Worm (Caenorhabditis elegans) whole organism, L1 larva: Measurements from ENCODE around the gene C42D8.1.

Source experiments
- aly-2 ChIP-seq: fragments of 150-350 bp; optimal IDR thresholded peaks from 2 replicates; lab custom pipeline; 2014; ENCODE audit warnings: missing biosample characterization, missing genetic modification characterization
- ceh-82 ChIP-seq, 3 experiments: fragments of 150-350 bp in 1 of 3; sonication (generic microtip) in 2 of 3; optimal IDR thresholded peaks; 2 replicates each; lab custom pipeline; 2014 to 2017; ENCODE audit warnings: missing biosample characterization in 3 of 3, missing genetic modification characterization in 3 of 3
- jun-1 ChIP-seq: fragments of 150-350 bp; optimal IDR thresholded peaks from 2 replicates; lab custom pipeline; 2014; ENCODE audit warnings: missing biosample characterization, missing genetic modification reagents, missing genetic modification characterization
- ztf-11 ChIP-seq, 2 experiments: sonication (generic microtip); optimal IDR thresholded peaks; 2 replicates each; lab custom pipeline; 2016 to 2017; ENCODE audit warnings: missing genetic modification characterization in 2 of 2, missing biosample characterization in 1 of 2, missing compliant biosample characterization in 1 of 2
- ztf-4 ChIP-seq: fragments of 150-350 bp; optimal IDR thresholded peaks from 2 replicates; lab custom pipeline; 2014; ENCODE audit warnings: missing biosample characterization, missing genetic modification characterization

DNA sequence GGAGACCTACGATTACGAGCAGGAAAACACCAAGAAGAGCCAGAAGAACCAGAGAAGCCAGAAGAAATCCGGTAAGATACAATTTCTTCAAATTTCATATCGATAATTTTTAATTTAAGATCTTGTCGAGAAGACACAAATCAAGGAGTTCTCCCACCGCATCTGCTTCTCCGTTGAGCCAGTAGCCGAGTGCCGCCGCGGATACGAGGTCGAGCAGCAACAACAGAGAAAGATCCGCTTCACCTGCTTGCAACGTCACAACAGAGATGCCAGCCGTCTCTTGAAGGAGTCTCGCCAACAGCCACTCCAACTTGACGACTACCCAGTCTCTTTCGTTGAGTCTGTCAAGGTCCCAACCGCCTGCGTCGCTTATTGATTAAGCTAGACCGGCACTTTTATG is 3.6 kb upstream of the C42D8.1 start:
- TF ChIP-seq jun-1 (tag; lab: Kevin White, UChicago), result no peak
- TF ChIP-seq aly-2 (tag; lab: Kevin White, UChicago), result no peak
- no peak for TF ChIP-seq ztf-4 (tag; lab: Kevin White, UChicago)
- TF ChIP-seq ceh-82 (tag; optimal IDR thresholded peaks at IDR 0.05; lab: Kevin White, UChicago), result no peak
- TF ChIP-seq ztf-11 (tag; optimal IDR thresholded peaks at IDR 0.05; lab: Kevin White, UChicago), result no peak
